Worm (Caenorhabditis elegans) whole organism, L4 larva: ENCODE measurements around the gene srz-62.

Experiments used
- D1046.2 ChIP-seq: fragments of 200-800 bp; sonication (Bioruptor generic); IDR thresholded peaks from 2 replicates; pipeline ENCODE4 v1.3.6; 2022; ENCODE audit warnings: missing genetic modification characterization, missing compliant biosample characterization
- F26F4.8 ChIP-seq: fragments of 200-800 bp; sonication (Bioruptor generic); conservative IDR thresholded peaks from 2 replicates; pipeline ENCODE4 v1.3.6; 2022; ENCODE audit warnings: missing genetic modification characterization, missing compliant biosample characterization
- F37D6.2 ChIP-seq: sonication (generic microtip); optimal IDR thresholded peaks from 2 replicates; lab custom pipeline; 2016; ENCODE audit warnings: mild to moderate bottlenecking, missing genetic modification characterization, missing compliant biosample characterization
- R02D3.7 ChIP-seq: fragments of 150-350 bp; sonication (generic microtip); optimal IDR thresholded peaks from 3 replicates; lab custom pipeline; 2014; ENCODE audit warnings: missing biosample characterization, missing genetic modification characterization
- T20F7.1 ChIP-seq: fragments of 200-800 bp; sonication (Bioruptor generic); optimal IDR thresholded peaks from 2 replicates; lab custom pipeline; 2018; ENCODE audit warnings: mild to moderate bottlenecking, missing genetic modification characterization, missing compliant biosample characterization
- Y105C5A.15 ChIP-seq: fragments of 200-800 bp; sonication (Bioruptor generic); IDR thresholded peaks from 2 replicates; pipeline ENCODE4 v1.3.6; 2022; ENCODE audit warnings: missing genetic modification characterization, missing compliant biosample characterization
- Y48G9A.11 ChIP-seq: fragments of 200-800 bp; sonication (Bioruptor generic); IDR thresholded peaks from 2 replicates; pipeline ENCODE4 v1.3.6; 2022; ENCODE audit warnings: missing genetic modification reagents, missing genetic modification characterization, missing compliant biosample characterization
- Y5F2A.4 ChIP-seq: fragments of 200-800 bp; sonication (Bioruptor generic); optimal IDR thresholded peaks from 2 replicates; lab custom pipeline; 2018; ENCODE audit warnings: mild to moderate bottlenecking, missing genetic modification characterization, missing compliant biosample characterization
- Y75B8A.6 ChIP-seq: fragments of 200-800 bp; sonication (Bioruptor generic); IDR thresholded peaks from 2 replicates; pipeline ENCODE4 v1.3.6; 2022; ENCODE audit warnings: missing genetic modification reagents, missing genetic modification characterization, missing compliant biosample characterization
- aha-1 ChIP-seq: fragments of 150-350 bp; peaks from one replicate; lab custom pipeline; 2014; ENCODE audit warnings: missing biosample characterization, missing genetic modification characterization
- aly-2 ChIP-seq: sonication (generic microtip); optimal IDR thresholded peaks from 2 replicates; lab custom pipeline; 2018; ENCODE audit warnings: missing biosample characterization, missing genetic modification characterization
- ama-1 ChIP-seq: fragments of 150-350 bp; optimal IDR thresholded peaks from 2 replicates; lab custom pipeline; 2014; ENCODE audit warnings: inconsistent platforms, mixed read lengths
- ceh-32 ChIP-seq: sonication (generic microtip); optimal IDR thresholded peaks from 2 replicates; lab custom pipeline; 2016; ENCODE audit warnings: mild to moderate bottlenecking, missing genetic modification characterization, missing compliant biosample characterization; ENCODE audit not compliant: poor library complexity
- ceh-62 ChIP-seq: sonication (generic microtip); optimal IDR thresholded peaks from 2 replicates; lab custom pipeline; 2017; ENCODE audit warnings: missing biosample characterization, missing genetic modification characterization
- daf-8 ChIP-seq: fragments of 200-800 bp; sonication (Bioruptor generic); IDR thresholded peaks from 2 replicates; pipeline ENCODE4 v1.3.6; 2022; ENCODE audit warnings: missing genetic modification characterization, missing compliant biosample characterization
- dmd-9 ChIP-seq: fragments of 200-800 bp; sonication (Bioruptor generic); IDR thresholded peaks from 2 replicates; pipeline ENCODE4 v1.3.6; 2022; ENCODE audit warnings: missing genetic modification reagents, missing genetic modification characterization, missing compliant biosample characterization
- duxl-1 ChIP-seq: sonication (generic microtip); optimal IDR thresholded peaks from 2 replicates; lab custom pipeline; 2016; ENCODE audit warnings: mild to moderate bottlenecking, missing genetic modification characterization, moderate library complexity, missing compliant biosample characterization; ENCODE audit not compliant: poor library complexity
- dve-1 ChIP-seq: sonication (generic microtip); optimal IDR thresholded peaks from 2 replicates; lab custom pipeline; 2017; ENCODE audit warnings: antibody characterized with exemption, mild to moderate bottlenecking, missing genetic modification characterization, missing compliant biosample characterization; ENCODE audit not compliant: insufficient read depth
- egl-27 ChIP-seq: sonication (generic microtip); optimal IDR thresholded peaks from 3 replicates; lab custom pipeline; 2017; ENCODE audit warnings: missing biosample characterization, missing genetic modification reagents, missing genetic modification characterization
- hmg-1.1 ChIP-seq: fragments of 200-800 bp; sonication (Bioruptor generic); IDR thresholded peaks from 2 replicates; pipeline ENCODE4 v1.3.6; 2022; ENCODE audit warnings: missing genetic modification reagents, missing genetic modification characterization, missing compliant biosample characterization
- lim-7 ChIP-seq: fragments of 200-800 bp; sonication (Bioruptor generic); IDR thresholded peaks from 2 replicates; pipeline ENCODE4 v1.3.6; 2022; ENCODE audit warnings: missing genetic modification characterization, missing compliant biosample characterization
- lin-1 ChIP-seq: fragments of 200-800 bp; sonication (Bioruptor generic); IDR thresholded peaks from 2 replicates; pipeline ENCODE4 v1.3.6; 2022; ENCODE audit warnings: missing genetic modification reagents, missing genetic modification characterization, missing compliant biosample characterization
- lin-13 ChIP-seq: fragments of 150-350 bp; optimal IDR thresholded peaks from 2 replicates; lab custom pipeline; 2014; ENCODE audit warnings: missing biosample characterization, missing genetic modification reagents, missing genetic modification characterization
- lin-15B ChIP-seq: fragments of 150-350 bp; sonication (generic microtip); optimal IDR thresholded peaks from 3 replicates; lab custom pipeline; 2014; ENCODE audit warnings: missing biosample characterization, missing genetic modification characterization
- lin-39 ChIP-seq: fragments of 150-350 bp; optimal IDR thresholded peaks from 2 replicates; lab custom pipeline; 2014; ENCODE audit warnings: missing biosample characterization, missing genetic modification reagents, missing genetic modification characterization
- lir-3 ChIP-seq: sonication (generic microtip); optimal IDR thresholded peaks from 2 replicates; lab custom pipeline; 2016; ENCODE audit warnings: mild to moderate bottlenecking, missing genetic modification characterization, missing compliant biosample characterization
- mdl-1 ChIP-seq, 2 experiments: fragments of 150-350 bp in 1 of 2; sonication (generic microtip) in 1 of 2; optimal IDR thresholded peaks; 2 replicates each; lab custom pipeline; 2014 to 2017; ENCODE audit warnings: missing biosample characterization in 2 of 2, missing genetic modification characterization in 2 of 2
- mdt-29 ChIP-seq: fragments of 200-800 bp; sonication (Bioruptor generic); IDR thresholded peaks from 2 replicates; pipeline ENCODE4 v1.3.6; 2022; ENCODE audit warnings: missing genetic modification reagents, missing genetic modification characterization, missing compliant biosample characterization
- mxl-3 ChIP-seq: fragments of 200-800 bp; sonication (Bioruptor generic); optimal IDR thresholded peaks from 2 replicates; lab custom pipeline; 2018; ENCODE audit warnings: mild to moderate bottlenecking, missing genetic modification characterization, missing compliant biosample characterization
- nhr-10 ChIP-seq: fragments of 150-350 bp; optimal IDR thresholded peaks from 2 replicates; lab custom pipeline; 2014; ENCODE audit warnings: missing biosample characterization, missing genetic modification characterization
- nhr-102 ChIP-seq: sonication (generic microtip); optimal IDR thresholded peaks from 2 replicates; lab custom pipeline; 2016; ENCODE audit warnings: mild to moderate bottlenecking, missing genetic modification characterization, moderate library complexity, missing compliant biosample characterization
- nhr-11 ChIP-seq: fragments of 150-350 bp; optimal IDR thresholded peaks from 2 replicates; lab custom pipeline; 2014; ENCODE audit warnings: missing biosample characterization, missing genetic modification characterization
- nhr-48 ChIP-seq: sonication (generic microtip); optimal IDR thresholded peaks from 2 replicates; lab custom pipeline; 2016; ENCODE audit warnings: mild to moderate bottlenecking, missing genetic modification characterization, missing compliant biosample characterization
- pqm-1 ChIP-seq: sonication (generic microtip); optimal IDR thresholded peaks from 2 replicates; lab custom pipeline; 2017; ENCODE audit warnings: missing biosample characterization, missing genetic modification characterization
- sdz-12 ChIP-seq: fragments of 200-800 bp; sonication (Bioruptor generic); optimal IDR thresholded peaks from 2 replicates; lab custom pipeline; 2018; ENCODE audit warnings: mild to moderate bottlenecking, missing genetic modification characterization, missing compliant biosample characterization
- skn-1 ChIP-seq: fragments of 150-350 bp; optimal IDR thresholded peaks from 2 replicates; lab custom pipeline; 2014; ENCODE audit warnings: missing biosample characterization, missing genetic modification characterization
- snpc-4 ChIP-seq: fragments of 150-350 bp; optimal IDR thresholded peaks from 2 replicates; lab custom pipeline; 2014; ENCODE audit warnings: missing biosample characterization, missing genetic modification characterization
- zag-1 ChIP-seq: fragments of 150-350 bp; optimal IDR thresholded peaks from 2 replicates; lab custom pipeline; 2014; ENCODE audit warnings: missing biosample characterization, missing genetic modification characterization
- zfp-2 ChIP-seq: sonication (generic microtip); optimal IDR thresholded peaks from 2 replicates; lab custom pipeline; 2016; ENCODE audit warnings: mild to moderate bottlenecking, missing genetic modification characterization, missing compliant biosample characterization
- zip-11 ChIP-seq: fragments of 200-800 bp; sonication (Bioruptor generic); IDR thresholded peaks from 2 replicates; pipeline ENCODE4 v1.3.6; 2022; ENCODE audit warnings: missing genetic modification characterization, missing compliant biosample characterization
- ztf-7 ChIP-seq: fragments of 150-350 bp; optimal IDR thresholded peaks from 2 replicates; lab custom pipeline; 2014; ENCODE audit warnings: missing biosample characterization, missing genetic modification characterization

Gene srz-62

ce11 chrIV:3899719-3900554, at the start of gene srz-62 (continued):
- TF ChIP-seq dve-1 (tag; lab: Kevin White, UChicago) (no peak), nhr-11 (tag; lab: Kevin White, UChicago) (no peak), zip-11 (GFP tag; lab: Robert Waterston, UW) (no peak), mdl-1 (tag; optimal IDR thresholded peaks at IDR 0.05; lab: Kevin White, UChicago) (peak in 1 of 2 experiments; percentile 70), zag-1 (tag; lab: Kevin White, UChicago) (no peak), ztf-7 (tag; lab: Kevin White, UChicago) (no peak), lin-1 (GFP tag; lab: Robert Waterston, UW) (peak; percentile 97), zfp-2 (no peak), Y5F2A.4 (GFP tag; lab: Kevin White, UChicago) (no peak), hmg-1.1 (GFP tag; lab: Robert Waterston, UW) (no peak), F37D6.2 (tag; lab: Kevin White, UChicago) (no peak), duxl-1 (tag; lab: Kevin White, UChicago) (peak; percentile 47), nhr-102 (tag; lab: Kevin White, UChicago) (no peak), mdt-29 (GFP tag; lab: Robert Waterston, UW) (no peak), pqm-1 (tag; lab: Kevin White, UChicago) (peak; percentile 100), R02D3.7 (tag; lab: Kevin White, UChicago) (no peak), D1046.2 (GFP tag; lab: Robert Waterston, UW) (no peak), lim-7 (GFP tag; lab: Robert Waterston, UW) (no peak), aha-1 (tag; lab: Kevin White, UChicago) (peak; percentile 71), nhr-48 (tag; lab: Kevin White, UChicago) (no peak), sdz-12 (GFP tag; lab: Kevin White, UChicago) (no peak), ceh-32 (tag; lab: Kevin White, UChicago) (no peak), F26F4.8 (GFP tag; lab: Robert Waterston, UW) (no peak), Y105C5A.15 (no peak), skn-1 (tag; lab: Kevin White, UChicago) (no peak), lin-39 (tag; lab: Kevin White, UChicago) (no peak), Y75B8A.6 (GFP tag; lab: Robert Waterston, UW) (no peak), daf-8 (GFP tag; lab: Robert Waterston, UW) (no peak), lin-13 (GFP tag; lab: Kevin White, UChicago) (no peak), snpc-4 (no peak), aly-2 (tag; lab: Kevin White, UChicago) (no peak), Y48G9A.11 (GFP tag; lab: Robert Waterston, UW) (no peak), nhr-10 (tag; lab: Kevin White, UChicago) (no peak), T20F7.1 (GFP tag; lab: Kevin White, UChicago) (peak; percentile 53)

ce11 chrIV:3853557-3853956, 46.7 kb upstream of the srz-62 start:
- TF ChIP-seq zip-11 (GFP tag; lab: Robert Waterston, UW) (no peak), hmg-1.1 (GFP tag; lab: Robert Waterston, UW) (no peak), skn-1 (tag; lab: Kevin White, UChicago) (no peak), ama-1 (lab: Kevin White, UChicago) (no peak), mxl-3 (GFP tag; lab: Kevin White, UChicago) (no peak), ceh-32 (tag; lab: Kevin White, UChicago) (no peak), dmd-9 (GFP tag; lab: Robert Waterston, UW) (no peak), ceh-62 (no peak), egl-27 (tag; lab: Kevin White, UChicago) (no peak), nhr-48 (tag; lab: Kevin White, UChicago) (no peak), zag-1 (tag; lab: Kevin White, UChicago) (no peak), nhr-10 (tag; lab: Kevin White, UChicago) (no peak), lin-15B (tag; lab: Kevin White, UChicago) (no peak), ztf-7 (tag; lab: Kevin White, UChicago) (no peak), lir-3 (no peak)
